Fruit fly (Drosophila melanogaster) whole organism, embryonic: ENCODE measurements around the gene L2HGDH.
A peak's percentile ranks its signal among the peaks of the same experiment; 100 is the strongest.

Experiments
- CG10543 ChIP-seq: fragments of 200-800 bp; sonication (Bioruptor generic); optimal IDR thresholded peaks from 3 replicates; lab custom pipeline; 2017; ENCODE audit warnings: missing biosample characterization, mild to moderate bottlenecking, missing genetic modification characterization, moderate library complexity
- CG10959 ChIP-seq: fragments of 200-800 bp; sonication (Bioruptor generic); IDR thresholded peaks from 2 replicates; pipeline ENCODE4 v1.3.6; 2022; ENCODE audit warnings: missing biosample characterization, missing genetic modification characterization
- CG11560 ChIP-seq: fragments of 200-800 bp; sonication (Bioruptor generic); IDR thresholded peaks from 3 replicates; pipeline ENCODE4 v1.3.6; 2022; ENCODE audit warnings: missing biosample characterization, missing genetic modification characterization
- CG12769 ChIP-seq: fragments of 200-800 bp; sonication (Bioruptor generic); optimal IDR thresholded peaks from 2 replicates; lab custom pipeline; 2019; ENCODE audit warnings: missing biosample characterization, mild to moderate bottlenecking, missing genetic modification characterization, moderate library complexity
- CG13287 ChIP-seq: fragments of 200-800 bp; sonication (Bioruptor generic); IDR thresholded peaks from 2 replicates; pipeline ENCODE4 v1.3.6; 2022; ENCODE audit warnings: missing biosample characterization, missing genetic modification characterization; ENCODE audit not compliant: partially characterized antibody
- CG13775 ChIP-seq: fragments of 200-800 bp; sonication (Bioruptor generic); optimal IDR thresholded peaks from 3 replicates; lab custom pipeline; 2017; ENCODE audit warnings: missing biosample characterization, mild to moderate bottlenecking, missing genetic modification characterization
- CG13894 ChIP-seq: fragments of 200-800 bp; sonication (Bioruptor generic); optimal IDR thresholded peaks from 3 replicates; lab custom pipeline; 2018; ENCODE audit warnings: missing biosample characterization, mild to moderate bottlenecking, missing genetic modification characterization, moderate library complexity
- CG16863 ChIP-seq: fragments of 200-800 bp; sonication (Bioruptor generic); optimal IDR thresholded peaks from 3 replicates; lab custom pipeline; 2016; ENCODE audit warnings: missing biosample characterization, missing genetic modification characterization
- CG2202 ChIP-seq: fragments of 200-800 bp; sonication (Bioruptor generic); optimal IDR thresholded peaks from 2 replicates; lab custom pipeline; 2018; ENCODE audit warnings: missing biosample characterization, mild to moderate bottlenecking, missing genetic modification characterization
- CG34422 ChIP-seq: fragments of 200-800 bp; sonication (Bioruptor generic); IDR thresholded peaks from 3 replicates; pipeline ENCODE4 v1.3.6; 2022; ENCODE audit warnings: missing biosample characterization, missing genetic modification characterization
- CG5180 ChIP-seq: fragments of 200-800 bp; sonication (Bioruptor generic); optimal IDR thresholded peaks from 3 replicates; lab custom pipeline; 2017; ENCODE audit warnings: missing biosample characterization, missing genetic modification characterization, mild to moderate bottlenecking, moderate library complexity, missing genetic modification reagents
- CG6272 ChIP-seq: fragments of 200-800 bp; sonication (Bioruptor generic); IDR thresholded peaks from 2 replicates; pipeline ENCODE4 v1.3.6; 2022; ENCODE audit warnings: missing biosample characterization, missing genetic modification characterization
- CG6683 ChIP-seq: fragments of 200-800 bp; sonication (Bioruptor generic); optimal IDR thresholded peaks from 2 replicates; lab custom pipeline; 2017; ENCODE audit warnings: missing biosample characterization, mild to moderate bottlenecking, missing genetic modification characterization, missing genetic modification reagents
- CG7357 ChIP-seq: fragments of 200-800 bp; sonication (Bioruptor generic); IDR thresholded peaks from 3 replicates; pipeline ENCODE4 v1.3.6; 2022; ENCODE audit warnings: missing biosample characterization, missing genetic modification characterization
- CG7745 ChIP-seq: fragments of 200-800 bp; sonication (Bioruptor generic); optimal IDR thresholded peaks from 2 replicates; lab custom pipeline; 2018; ENCODE audit warnings: missing biosample characterization, mild to moderate bottlenecking, missing genetic modification characterization, moderate library complexity
- CG8089 ChIP-seq: fragments of 200-800 bp; sonication (Bioruptor generic); optimal IDR thresholded peaks from 3 replicates; lab custom pipeline; 2016; ENCODE audit warnings: missing biosample characterization, missing genetic modification characterization
- CG8478 ChIP-seq: fragments of >200 bp; optimal IDR thresholded peaks from 2 replicates; lab custom pipeline; 2018
- CG9609 ChIP-seq: fragments of 200-800 bp; sonication (Bioruptor generic); optimal IDR thresholded peaks from 3 replicates; lab custom pipeline; 2016; ENCODE audit warnings: missing biosample characterization, missing genetic modification characterization
- CG9876 ChIP-seq: fragments of 200-800 bp; sonication (Bioruptor generic); optimal IDR thresholded peaks from 2 replicates; lab custom pipeline; 2016; ENCODE audit warnings: missing biosample characterization, missing genetic modification characterization
- CrebB ChIP-seq: fragments of 200-800 bp; sonication (Bioruptor generic); optimal IDR thresholded peaks from 3 replicates; lab custom pipeline; 2018; ENCODE audit warnings: missing biosample characterization, mild to moderate bottlenecking, missing genetic modification characterization
- D ChIP-seq, 2 experiments: fragments of 200-800 bp in 1 of 2; fragments of >200 bp in 1 of 2; sonication (Bioruptor generic) in 1 of 2; optimal IDR thresholded peaks; 2 replicates in 1 of 2; 3 replicates in 1 of 2; lab custom pipeline; 2017; ENCODE audit warnings: mild to moderate bottlenecking in 1 of 2, missing biosample characterization in 1 of 2, missing genetic modification characterization in 1 of 2, missing genetic modification reagents in 1 of 2
- Eip74EF ChIP-seq, 2 experiments: fragments of 200-800 bp in 1 of 2; fragments of >200 bp in 1 of 2; sonication (Bioruptor generic) in 1 of 2; optimal IDR thresholded peaks; 2 replicates each; lab custom pipeline; 2017 to 2019; ENCODE audit warnings: missing biosample characterization in 2 of 2, missing genetic modification characterization in 2 of 2, mild to moderate bottlenecking in 1 of 2, moderate library complexity in 1 of 2
- Ets97D ChIP-seq: fragments of 200-800 bp; sonication (Bioruptor generic); optimal IDR thresholded peaks from 3 replicates; lab custom pipeline; 2016; ENCODE audit warnings: missing biosample characterization, missing genetic modification characterization
- H15 ChIP-seq: fragments of 200-800 bp; sonication (Bioruptor generic); IDR thresholded peaks from 3 replicates; pipeline ENCODE4 v1.3.6; 2022; ENCODE audit warnings: missing biosample characterization, missing genetic modification characterization
- HHEX ChIP-seq: fragments of 200-800 bp; sonication (Bioruptor generic); optimal IDR thresholded peaks from 3 replicates; lab custom pipeline; 2017; ENCODE audit warnings: missing biosample characterization, mild to moderate bottlenecking, missing genetic modification characterization, missing genetic modification reagents
- Hey ChIP-seq: fragments of 200-800 bp; sonication (Bioruptor generic); optimal IDR thresholded peaks from 3 replicates; lab custom pipeline; 2018; ENCODE audit warnings: missing biosample characterization, mild to moderate bottlenecking, missing genetic modification characterization
- Hr39 ChIP-seq: fragments of >200 bp; optimal IDR thresholded peaks from 2 replicates; lab custom pipeline; 2017
- MESR4 ChIP-seq: fragments of 200-800 bp; sonication (Bioruptor generic); optimal IDR thresholded peaks from 2 replicates; lab custom pipeline; 2018; ENCODE audit warnings: missing biosample characterization, mild to moderate bottlenecking, missing genetic modification characterization, moderate library complexity
- Mad ChIP-seq: fragments of 200-800 bp; sonication (Bioruptor generic); optimal IDR thresholded peaks from 2 replicates; lab custom pipeline; 2016; ENCODE audit warnings: missing biosample characterization, missing genetic modification characterization
- Max ChIP-seq: fragments of 200-800 bp; sonication (Bioruptor generic); optimal IDR thresholded peaks from 2 replicates; lab custom pipeline; 2016; ENCODE audit warnings: missing biosample characterization, mild to moderate bottlenecking, missing genetic modification characterization
- Meics ChIP-seq: fragments of 200-800 bp; sonication (Bioruptor generic); optimal IDR thresholded peaks from 2 replicates; lab custom pipeline; 2017; ENCODE audit warnings: missing biosample characterization, mild to moderate bottlenecking, missing genetic modification characterization
- Myb ChIP-seq: fragments of 200-800 bp; sonication (Bioruptor generic); optimal IDR thresholded peaks from 2 replicates; lab custom pipeline; 2016; ENCODE audit warnings: missing biosample characterization, missing genetic modification characterization
- Six4 ChIP-seq: fragments of 200-800 bp; sonication (Bioruptor generic); optimal IDR thresholded peaks from 2 replicates; lab custom pipeline; 2016; ENCODE audit warnings: missing biosample characterization, missing genetic modification characterization
- Stat92E ChIP-seq, 3 experiments: fragments of >200 bp in 2 of 3; fragments of 200-800 bp in 1 of 3; sonication (Bioruptor generic) in 1 of 3; optimal IDR thresholded peaks; 2 replicates each; lab custom pipeline; 2017 to 2019; ENCODE audit warnings: missing biosample characterization in 3 of 3, missing genetic modification characterization in 3 of 3, mild to moderate bottlenecking in 1 of 3, moderate library complexity in 1 of 3
- ci ChIP-seq: fragments of 200-800 bp; sonication (Bioruptor generic); IDR thresholded peaks from 3 replicates; pipeline ENCODE4 v1.3.6; 2022; ENCODE audit warnings: missing biosample characterization, missing genetic modification characterization
- crc ChIP-seq: fragments of 200-800 bp; sonication (Bioruptor generic); optimal IDR thresholded peaks from 2 replicates; lab custom pipeline; 2016; ENCODE audit warnings: missing biosample characterization, missing genetic modification characterization
- esg ChIP-seq: fragments of 200-800 bp; sonication (Bioruptor generic); conservative IDR thresholded peaks from 2 replicates; pipeline ENCODE4 v1.3.6; 2022; ENCODE audit warnings: missing biosample characterization, missing genetic modification characterization
- ftz-f1 ChIP-seq: fragments of 200-800 bp; sonication (Bioruptor generic); optimal IDR thresholded peaks from 2 replicates; lab custom pipeline; 2016; ENCODE audit warnings: missing biosample characterization, missing genetic modification characterization
- gce ChIP-seq: fragments of 200-800 bp; sonication (Bioruptor generic); IDR thresholded peaks from 3 replicates; pipeline ENCODE4 v1.3.6; 2022; ENCODE audit warnings: missing biosample characterization, missing genetic modification characterization
- gfzf ChIP-seq: fragments of 200-800 bp; sonication (Bioruptor generic); optimal IDR thresholded peaks from 2 replicates; lab custom pipeline; 2016; ENCODE audit warnings: missing biosample characterization, mild to moderate bottlenecking, missing genetic modification characterization, moderate library complexity
- grau ChIP-seq: fragments of 200-800 bp; optimal IDR thresholded peaks from 3 replicates; lab custom pipeline; 2019; ENCODE audit warnings: missing biosample characterization, mild to moderate bottlenecking, missing genetic modification characterization, moderate library complexity
- jigr1 ChIP-seq: fragments of 200-800 bp; sonication (Bioruptor generic); IDR thresholded peaks from 3 replicates; pipeline ENCODE4 v1.3.6; 2022; ENCODE audit warnings: missing biosample characterization, missing genetic modification characterization
- klu ChIP-seq: fragments of 200-800 bp; sonication (Bioruptor generic); IDR thresholded peaks from 2 replicates; pipeline ENCODE4 v1.3.6; 2022; ENCODE audit warnings: missing biosample characterization, missing genetic modification characterization
- otp ChIP-seq: fragments of 200-800 bp; sonication (Bioruptor generic); IDR thresholded peaks from 3 replicates; pipeline ENCODE4, ENCODE4 v1.3.6; 2022; ENCODE audit warnings: missing biosample characterization, missing genetic modification characterization
- pb ChIP-seq: fragments of 200-800 bp; sonication (Bioruptor generic); optimal IDR thresholded peaks from 3 replicates; lab custom pipeline; 2016; ENCODE audit warnings: missing biosample characterization, missing genetic modification characterization
- so ChIP-seq: fragments of 200-800 bp; sonication (Bioruptor generic); IDR thresholded peaks from 3 replicates; pipeline ENCODE4 v1.3.6; 2022; ENCODE audit warnings: missing biosample characterization, missing genetic modification characterization
- stc ChIP-seq: fragments of 200-800 bp; sonication (Bioruptor generic); IDR thresholded peaks from 2 replicates; pipeline ENCODE4 v1.3.6; 2022; ENCODE audit warnings: missing biosample characterization, missing genetic modification characterization
- tna ChIP-seq: fragments of 200-800 bp; sonication (Bioruptor generic); IDR thresholded peaks from 2 replicates; pipeline ENCODE4 v1.3.6; 2022; ENCODE audit warnings: missing biosample characterization, missing genetic modification characterization; ENCODE audit not compliant: partially characterized antibody
- trem ChIP-seq: fragments of 200-800 bp; optimal IDR thresholded peaks from 3 replicates; lab custom pipeline; 2019; ENCODE audit warnings: missing biosample characterization, mild to moderate bottlenecking, missing genetic modification characterization, moderate library complexity
- tx ChIP-seq: fragments of 200-800 bp; sonication (Bioruptor generic); optimal IDR thresholded peaks from 2 replicates; lab custom pipeline; 2016; ENCODE audit warnings: missing biosample characterization, missing genetic modification characterization

L2HGDH gene

DNA sequence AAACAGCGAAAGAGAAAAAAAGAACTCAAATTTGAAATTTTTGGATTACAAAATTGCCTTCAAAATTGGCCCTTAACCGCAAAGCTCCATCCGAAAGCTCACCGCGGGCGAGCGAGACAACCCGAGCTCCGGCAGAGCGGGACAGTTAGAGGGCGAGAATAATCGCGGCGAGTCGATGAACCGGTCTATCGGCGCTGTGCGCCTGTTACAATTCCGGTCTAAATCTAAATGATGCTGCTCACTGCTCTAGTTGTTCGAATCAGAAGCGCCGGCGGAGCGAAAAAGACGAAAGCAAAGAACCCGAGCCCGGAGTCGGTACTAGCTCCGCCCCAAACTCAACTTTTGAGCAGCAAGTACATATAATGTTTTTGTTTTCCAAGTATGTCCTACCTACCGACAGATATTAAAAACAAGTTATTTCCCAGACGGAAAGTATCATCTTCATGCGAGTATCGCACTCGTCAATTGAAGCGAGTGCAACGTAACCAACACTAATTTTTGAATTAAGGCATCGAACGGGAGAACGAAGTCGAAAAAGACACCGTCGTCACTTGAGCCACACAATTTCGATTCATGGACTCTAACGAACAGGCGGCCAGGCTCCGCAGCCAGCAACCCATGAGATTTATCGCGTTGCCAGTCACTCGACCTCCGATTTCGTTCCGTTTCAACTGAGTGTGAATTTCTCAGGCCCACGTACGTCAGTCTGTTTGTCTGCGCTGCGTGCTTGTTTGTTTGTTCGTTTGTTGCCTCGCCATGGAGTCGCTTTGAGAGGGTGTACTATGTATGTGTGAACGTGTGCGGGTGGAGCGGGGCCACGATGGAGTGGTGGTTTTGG is 29.9 kb downstream of the L2HGDH start (continued):
- TF ChIP-seq D (optimal IDR thresholded peaks at IDR 0.05; lab: Kevin White, UChicago) (peak; percentile 37), D (GFP tag; optimal IDR thresholded peaks at IDR 0.05; lab: Kevin White, UChicago) (no peak), Mad (GFP tag; lab: Kevin White, UChicago) (no peak), CG6272 (GFP tag; lab: Robert Waterston, UW) (no peak), otp (GFP tag; lab: Robert Waterston, UW) (no peak), crc (no peak), ci (GFP tag; lab: Robert Waterston, UW) (no peak), jigr1 (GFP tag; lab: Robert Waterston, UW) (no peak), CG9609 (no peak), CG13775 (GFP tag; lab: Kevin White, UChicago) (no peak), CG13287 (GFP tag; lab: Robert Waterston, UW) (no peak), tx (no peak), CG12769 (tag; lab: Kevin White, UChicago) (peak; percentile 81), CG16863 (GFP tag; lab: Kevin White, UChicago) (no peak), CG9876 (GFP tag; lab: Kevin White, UChicago) (no peak), CG6683 (no peak), CG11560 (tag; lab: Robert Waterston, UW) (no peak), Hr39 (lab: Kevin White, UChicago) (no peak), Stat92E (GFP tag; optimal IDR thresholded peaks at IDR 0.05; lab: Kevin White, UChicago) (peak in 1 of 3 experiments; percentile 27), MESR4 (no peak), stc (GFP tag; lab: Robert Waterston, UW) (no peak), HHEX (GFP tag; lab: Kevin White, UChicago) (peak; percentile 3), so (no peak), Ets97D (GFP tag; lab: Kevin White, UChicago) (peak; percentile 45), CrebB (tag; lab: Kevin White, UChicago) (peak; percentile 3), CG13894 (tag; lab: Kevin White, UChicago) (peak; percentile 88), Hey (tag; lab: Kevin White, UChicago) (no peak), trem (tag; lab: Kevin White, UChicago) (no peak), Eip74EF (GFP tag; optimal IDR thresholded peaks at IDR 0.05; lab: Kevin White, UChicago) (peak in 1 of 2 experiments; percentile 10), klu (GFP tag; lab: Robert Waterston, UW) (no peak), gfzf (GFP tag; lab: Kevin White, UChicago) (peak; percentile 44), H15 (GFP tag; lab: Robert Waterston, UW) (no peak), pb (no peak), Six4 (GFP tag; lab: Kevin White, UChicago) (peak; percentile 4), CG5180 (GFP tag; lab: Kevin White, UChicago) (peak; percentile 67), Myb (GFP tag; lab: Kevin White, UChicago) (no peak), Meics (GFP tag; lab: Kevin White, UChicago) (no peak), gce (no peak), esg (GFP tag; lab: Robert Waterston, UW) (no peak), tna (GFP tag; lab: Robert Waterston, UW) (no peak), CG34422 (GFP tag; lab: Robert Waterston, UW) (no peak), grau (no peak), CG7745 (tag; lab: Kevin White, UChicago) (peak; percentile 87), ftz-f1 (GFP tag; lab: Kevin White, UChicago) (peak; percentile 95), Max (GFP tag; lab: Kevin White, UChicago) (no peak), CG8478 (lab: Kevin White, UChicago) (no peak), CG10959 (GFP tag; lab: Robert Waterston, UW) (no peak), CG2202 (no peak), CG7357 (GFP tag; lab: Robert Waterston, UW) (no peak), CG8089 (no peak), CG10543 (GFP tag; lab: Kevin White, UChicago) (peak; percentile 82)
